Worm (Caenorhabditis elegans) whole organism, L1 larva: ENCODE measurements around the gene B0250.7.

ENCODE experiments used
- C04F5.9 ChIP-seq: sonication (generic microtip); optimal IDR thresholded peaks from 2 replicates; lab custom pipeline; 2016; ENCODE audit warnings: missing genetic modification characterization, missing compliant biosample characterization
- C34B4.2 ChIP-seq: sonication (generic microtip); optimal IDR thresholded peaks from 2 replicates; lab custom pipeline; 2017; ENCODE audit warnings: mild to moderate bottlenecking, missing genetic modification characterization, missing compliant biosample characterization
- F16B12.6 ChIP-seq: fragments of 150-350 bp; optimal IDR thresholded peaks from 2 replicates; lab custom pipeline; 2014; ENCODE audit warnings: missing biosample characterization, missing genetic modification characterization
- alr-1 ChIP-seq: fragments of 200-800 bp; sonication (Bioruptor generic); optimal IDR thresholded peaks from 2 replicates; lab custom pipeline; 2018; ENCODE audit warnings: borderline replicate concordance, mild to moderate bottlenecking, missing genetic modification characterization, missing compliant biosample characterization
- ama-1 ChIP-seq: fragments of 150-350 bp; optimal IDR thresholded peaks from 2 replicates; lab custom pipeline; 2014
- ceh-8 ChIP-seq: fragments of 200-800 bp; sonication (Bioruptor generic); optimal IDR thresholded peaks from 2 replicates; lab custom pipeline; 2018; ENCODE audit warnings: mild to moderate bottlenecking, missing genetic modification characterization, moderate library complexity, missing compliant biosample characterization
- ceh-88 ChIP-seq: fragments of 200-800 bp; sonication (Bioruptor generic); IDR thresholded peaks from 2 replicates; pipeline ENCODE4 v1.3.6; 2022; ENCODE audit warnings: missing genetic modification characterization, missing compliant biosample characterization
- ceh-90 ChIP-seq: sonication (generic microtip); optimal IDR thresholded peaks from 2 replicates; lab custom pipeline; 2016; ENCODE audit warnings: missing genetic modification characterization, missing compliant biosample characterization
- dpl-1 ChIP-seq, 3 experiments: fragments of 150-350 bp in 2 of 3; sonication (generic microtip) in 1 of 3; optimal IDR thresholded peaks; 2 replicates each; lab custom pipeline; 2014 to 2017; ENCODE audit warnings: missing biosample characterization in 3 of 3, missing genetic modification characterization in 3 of 3, missing genetic modification reagents in 3 of 3
- dsc-1 ChIP-seq: sonication (generic microtip); optimal IDR thresholded peaks from 2 replicates; lab custom pipeline; 2016; ENCODE audit warnings: mild to moderate bottlenecking, missing genetic modification characterization, missing compliant biosample characterization
- efl-1 ChIP-seq, 4 experiments: fragments of 150-350 bp; optimal IDR thresholded peaks in 3 of 4; peaks in 1 of 4; 1 replicate in 1 of 4; 2 replicates in 3 of 4; lab custom pipeline; 2014; ENCODE audit warnings: missing biosample characterization in 2 of 4, missing genetic modification characterization in 2 of 4, missing genetic modification reagents in 2 of 4
- efl-3 ChIP-seq: fragments of 200-800 bp; sonication (Bioruptor generic); optimal IDR thresholded peaks from 2 replicates; lab custom pipeline; 2018; ENCODE audit warnings: mild to moderate bottlenecking, missing genetic modification characterization, missing compliant biosample characterization
- egl-27 ChIP-seq, 2 experiments: fragments of 150-350 bp in 1 of 2; sonication (generic microtip); optimal IDR thresholded peaks; 3 replicates each; lab custom pipeline; 2017 to 2018; ENCODE audit warnings: missing biosample characterization in 2 of 2, missing genetic modification characterization in 2 of 2, missing genetic modification reagents in 2 of 2
- elt-3 ChIP-seq, 6 experiments: fragments of 150-350 bp in 1 of 6; sonication (generic microtip); optimal IDR thresholded peaks; 2 replicates each; lab custom pipeline; 2017 to 2018; ENCODE audit warnings: missing biosample characterization in 6 of 6, missing genetic modification characterization in 6 of 6, inconsistent platforms in 1 of 6
- fkh-10 ChIP-seq: sonication (generic microtip); optimal IDR thresholded peaks from 2 replicates; lab custom pipeline; 2017; ENCODE audit warnings: missing biosample characterization, missing genetic modification reagents, missing genetic modification characterization
- fkh-4 ChIP-seq: sonication (generic microtip); optimal IDR thresholded peaks from 2 replicates; lab custom pipeline; 2016; ENCODE audit warnings: missing compliant biosample characterization, missing genetic modification characterization, borderline replicate concordance
- hlh-17 ChIP-seq: fragments of 200-800 bp; sonication (Bioruptor generic); optimal IDR thresholded peaks from 2 replicates; lab custom pipeline; 2018; ENCODE audit warnings: missing genetic modification characterization, mild to moderate bottlenecking, missing compliant biosample characterization, moderate library complexity, borderline replicate concordance
- hlh-4 ChIP-seq: sonication (generic microtip); optimal IDR thresholded peaks from 2 replicates; lab custom pipeline; 2016; ENCODE audit warnings: mild to moderate bottlenecking, missing genetic modification characterization, missing compliant biosample characterization
- hpl-2 ChIP-seq: fragments of 150-350 bp; optimal IDR thresholded peaks from 2 replicates; lab custom pipeline; 2014; ENCODE audit warnings: missing biosample characterization, missing genetic modification reagents, missing genetic modification characterization
- lin-14 ChIP-seq: fragments of 200-800 bp; sonication (Bioruptor generic); optimal IDR thresholded peaks from 2 replicates; lab custom pipeline; 2018; ENCODE audit warnings: mild to moderate bottlenecking, missing genetic modification characterization, moderate library complexity, missing compliant biosample characterization
- lsy-2 ChIP-seq, 2 experiments: fragments of 150-350 bp; optimal IDR thresholded peaks; 2 replicates each; lab custom pipeline; 2014; ENCODE audit warnings: missing biosample characterization in 2 of 2, missing genetic modification characterization in 2 of 2
- mab-9 ChIP-seq: fragments of 200-800 bp; sonication (Bioruptor generic); IDR thresholded peaks from 2 replicates; pipeline ENCODE4 v1.3.6; 2022; ENCODE audit warnings: missing genetic modification reagents, missing genetic modification characterization, missing compliant biosample characterization
- nhr-12 ChIP-seq: sonication (generic microtip); optimal IDR thresholded peaks from 2 replicates; lab custom pipeline; 2017; ENCODE audit warnings: missing biosample characterization, missing genetic modification characterization
- nhr-20 ChIP-seq: sonication (generic microtip); optimal IDR thresholded peaks from 2 replicates; lab custom pipeline; 2016; ENCODE audit warnings: mild to moderate bottlenecking, missing genetic modification characterization, missing compliant biosample characterization
- nhr-237 ChIP-seq: fragments of 150-350 bp; optimal IDR thresholded peaks from 2 replicates; lab custom pipeline; 2014; ENCODE audit warnings: missing biosample characterization, missing genetic modification characterization
- nhr-28 ChIP-seq: fragments of 150-350 bp; optimal IDR thresholded peaks from 2 replicates; lab custom pipeline; 2014; ENCODE audit warnings: missing biosample characterization, missing genetic modification characterization
- nhr-71 ChIP-seq: sonication (generic microtip); optimal IDR thresholded peaks from 2 replicates; lab custom pipeline; 2016; ENCODE audit warnings: mild to moderate bottlenecking, missing genetic modification characterization, moderate library complexity, missing compliant biosample characterization
- nhr-84 ChIP-seq: sonication (generic microtip); optimal IDR thresholded peaks from 2 replicates; lab custom pipeline; 2017; ENCODE audit warnings: missing biosample characterization, missing genetic modification characterization
- nhr-85 ChIP-seq: sonication (generic microtip); peaks from one replicate; lab custom pipeline; 2016; ENCODE audit warnings: missing genetic modification characterization, inconsistent platforms, missing compliant biosample characterization
- pag-3 ChIP-seq: sonication (generic microtip); optimal IDR thresholded peaks from 2 replicates; lab custom pipeline; 2017; ENCODE audit warnings: missing genetic modification characterization, mild to moderate bottlenecking, missing compliant biosample characterization, antibody characterized with exemption, borderline replicate concordance; ENCODE audit not compliant: insufficient read depth
- pqm-1 ChIP-seq: sonication (generic microtip); optimal IDR thresholded peaks from 3 replicates; lab custom pipeline; 2017; ENCODE audit warnings: missing biosample characterization, missing genetic modification characterization
- rnt-1 ChIP-seq: sonication (generic microtip); optimal IDR thresholded peaks from 2 replicates; lab custom pipeline; 2016; ENCODE audit warnings: mild to moderate bottlenecking, missing genetic modification characterization, moderate library complexity, missing compliant biosample characterization
- skn-1 ChIP-seq: fragments of 150-350 bp; optimal IDR thresholded peaks from 2 replicates; lab custom pipeline; 2014; ENCODE audit warnings: missing biosample characterization, missing genetic modification characterization
- snpc-4 ChIP-seq: fragments of 150-350 bp; optimal IDR thresholded peaks from 2 replicates; lab custom pipeline; 2014; ENCODE audit warnings: missing biosample characterization, missing genetic modification characterization
- snu-23 ChIP-seq: sonication (generic microtip); optimal IDR thresholded peaks from 2 replicates; lab custom pipeline; 2016; ENCODE audit warnings: missing genetic modification characterization, missing compliant biosample characterization
- tlp-1 ChIP-seq: fragments of 150-350 bp; optimal IDR thresholded peaks from 2 replicates; lab custom pipeline; 2014; ENCODE audit warnings: missing biosample characterization, missing genetic modification characterization
- unc-86 ChIP-seq: sonication (generic microtip); optimal IDR thresholded peaks from 2 replicates; lab custom pipeline; 2016; ENCODE audit warnings: missing genetic modification characterization, missing compliant biosample characterization
- unc-98 ChIP-seq: fragments of 200-800 bp; sonication (Bioruptor generic); IDR thresholded peaks from 2 replicates; pipeline ENCODE4 v1.3.6; 2022; ENCODE audit warnings: missing genetic modification characterization, missing compliant biosample characterization
- zip-4 ChIP-seq: fragments of 200-800 bp; sonication (Bioruptor generic); optimal IDR thresholded peaks from 2 replicates; lab custom pipeline; 2018; ENCODE audit warnings: mild to moderate bottlenecking, missing genetic modification characterization, moderate library complexity, missing compliant biosample characterization

Gene B0250.7

ce11 chrV:20476514-20476913 lies 653 bp upstream of the B0250.7 start:
- TF ChIP-seq efl-1 (optimal IDR thresholded peaks at IDR 0.05; lab: Kevin White, UChicago) (no peak), efl-1 (GFP tag; optimal IDR thresholded peaks at IDR 0.05 in 1 of 2; lab: Kevin White, UChicago) (peak in 1 of 2 experiments; percentile 69), nhr-84 (no peak)

ce11 chrV:20475029-20475428 lies 832 bp downstream of the B0250.7 start:
- peak; percentile 6 for TF ChIP-seq nhr-85
- no peak for TF ChIP-seq snpc-4 (tag; lab: Kevin White, UChicago)
- TF ChIP-seq, all 84 proteins: peak for 1

- TF ChIP-seq nhr-71 (tag; lab: Kevin White, UChicago), result no peak
- no peak for TF ChIP-seq ama-1
- no peak for TF ChIP-seq rnt-1 (tag; lab: Kevin White, UChicago)
- no peak for TF ChIP-seq F16B12.6
- TF ChIP-seq nhr-237 (tag; lab: Kevin White, UChicago), result no peak
- no peak for TF ChIP-seq hlh-17 (GFP tag; lab: Kevin White, UChicago)
- no peak for TF ChIP-seq lsy-2 (tag; optimal IDR thresholded peaks at IDR 0.05; lab: Kevin White, UChicago)
- no peak for TF ChIP-seq unc-98
- TF ChIP-seq nhr-20 (tag; lab: Kevin White, UChicago), result no peak
- TF ChIP-seq egl-27 (tag; optimal IDR thresholded peaks at IDR 0.05; lab: Kevin White, UChicago), result no peak
- no peak for TF ChIP-seq ceh-8 (GFP tag; lab: Kevin White, UChicago)
- TF ChIP-seq snpc-4 (tag; lab: Kevin White, UChicago), result no peak
- no peak for TF ChIP-seq hpl-2 (GFP tag; lab: Kevin White, UChicago)
These were observed 5.5 kb downstream of the B0250.7 start, which contains the start of gene B0250.8 for ce11 chrV:20470385-20470784. Gene B0250.8 (minus strand): TSS chrV:20470485.

ce11 chrV:20464778-20465177 lies 11.1 kb downstream of the B0250.7 start:
- TF ChIP-seq alr-1 (tag; lab: Kevin White, UChicago), result no peak
- TF ChIP-seq C34B4.2 (tag; lab: Kevin White, UChicago), result no peak
- no peak for TF ChIP-seq ceh-88 (GFP tag; lab: Robert Waterston, UW)
- no peak for TF ChIP-seq C04F5.9 (tag; lab: Kevin White, UChicago)
- TF ChIP-seq efl-1 (optimal IDR thresholded peaks at IDR 0.05; lab: Kevin White, UChicago), result no peak
- TF ChIP-seq efl-1 (GFP tag; optimal IDR thresholded peaks at IDR 0.05 in 1 of 2; lab: Kevin White, UChicago), result no peak
- no peak for TF ChIP-seq snu-23 (GFP tag; lab: Kevin White, UChicago)
- no peak for TF ChIP-seq hlh-17 (GFP tag; lab: Kevin White, UChicago)
- no peak for TF ChIP-seq fkh-4
- no peak for TF ChIP-seq unc-86 (tag; lab: Kevin White, UChicago)
- TF ChIP-seq nhr-20 (tag; lab: Kevin White, UChicago), result no peak
- no peak for TF ChIP-seq dpl-1 (GFP tag; optimal IDR thresholded peaks at IDR 0.05; lab: Kevin White, UChicago)
- TF ChIP-seq lin-14, result no peak
- TF ChIP-seq zip-4 (GFP tag; lab: Kevin White, UChicago), result no peak

ce11 chrV:20460808-20461207 lies 15.1 kb downstream of the B0250.7 start, which contains the start of gene B0250.18:
Gene B0250.18 (minus strand): TSS chrV:20460908.
- TF ChIP-seq pag-3 (tag; lab: Kevin White, UChicago) (no peak), pqm-1 (tag; lab: Kevin White, UChicago) (no peak), fkh-10 (no peak), ceh-88 (GFP tag; lab: Robert Waterston, UW) (no peak), efl-1 (optimal IDR thresholded peaks at IDR 0.05; lab: Kevin White, UChicago) (no peak), efl-1 (GFP tag; optimal IDR thresholded peaks at IDR 0.05 in 1 of 2; lab: Kevin White, UChicago) (no peak), tlp-1 (no peak), dpl-1 (GFP tag; optimal IDR thresholded peaks at IDR 0.05; lab: Kevin White, UChicago) (no peak), nhr-20 (tag; lab: Kevin White, UChicago) (no peak), efl-3 (GFP tag; lab: Kevin White, UChicago) (no peak), hlh-4 (tag; lab: Kevin White, UChicago) (no peak), nhr-12 (tag; lab: Kevin White, UChicago) (no peak), nhr-28 (tag; lab: Kevin White, UChicago) (no peak), skn-1 (tag; lab: Kevin White, UChicago) (no peak), elt-3 (tag; optimal IDR thresholded peaks at IDR 0.05; lab: Kevin White, UChicago) (no peak), dsc-1 (tag; lab: Kevin White, UChicago) (no peak), mab-9 (GFP tag; lab: Robert Waterston, UW) (no peak), ceh-90 (tag; lab: Kevin White, UChicago) (no peak), nhr-84 (no peak)
- TF ChIP-seq, all 84 proteins: peak for 0
